Worm (Caenorhabditis elegans): ENCODE data around the gene C09H10.9.

C09H10.9 gene

DNA sequence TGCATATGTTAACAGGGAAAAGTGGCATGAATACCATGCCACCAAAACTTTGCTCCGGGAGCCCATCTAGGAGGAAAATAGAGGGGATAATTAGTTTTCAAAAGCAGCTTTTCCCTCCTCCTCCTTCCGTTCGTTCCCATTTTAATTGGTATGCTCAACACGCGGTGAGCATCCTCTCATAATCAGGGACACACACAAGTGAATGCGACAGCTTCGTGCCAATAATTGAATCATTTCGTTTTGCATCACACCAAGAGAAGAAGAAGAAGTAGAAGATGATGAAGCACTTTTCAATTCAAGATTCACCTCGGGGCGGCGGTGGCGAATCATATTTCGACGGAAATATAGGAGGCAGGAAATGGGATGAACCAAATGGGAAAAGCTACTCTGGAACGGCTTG is 16.1 kb upstream of the C09H10.9 start:
- TF ChIP-seq egl-27 (tag; optimal IDR thresholded peaks at IDR 0.05) = no peak
- TF ChIP-seq ceh-16 (tag; optimal IDR thresholded peaks at IDR 0.05) = no peak
- no peak for TF ChIP-seq lin-11 (tag; optimal IDR thresholded peaks at IDR 0.05)
- no peak for TF ChIP-seq lin-13 (GFP tag; optimal IDR thresholded peaks at IDR 0.05)
- no peak for TF ChIP-seq nhr-12 (tag; optimal IDR thresholded peaks at IDR 0.05)
- TF ChIP-seq unc-55 (GFP tag; optimal IDR thresholded peaks at IDR 0.05) = no peak
- no peak for TF ChIP-seq nhr-11 (tag; optimal IDR thresholded peaks at IDR 0.05)
- TF ChIP-seq lin-39 (tag; optimal IDR thresholded peaks at IDR 0.05) = no peak

DNA sequence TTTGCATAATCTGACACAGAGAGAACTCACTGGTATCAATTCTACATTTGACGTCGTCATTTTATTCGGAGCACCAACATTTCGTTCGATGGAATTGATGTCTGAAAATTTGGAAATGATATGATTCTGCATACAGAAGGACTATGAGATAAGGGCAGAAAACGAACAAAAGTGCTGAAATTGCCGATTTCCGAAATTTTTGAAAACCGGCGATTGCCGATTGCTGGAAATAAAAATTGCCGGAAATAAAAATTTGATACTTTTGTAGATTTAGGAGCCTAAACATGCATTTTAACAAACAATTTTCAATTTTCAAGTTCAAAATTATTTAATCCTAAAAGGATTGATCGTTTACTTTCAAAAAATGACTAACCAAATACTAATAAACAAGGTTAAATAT is 14.9 kb upstream of the C09H10.9 start, which contains the start of gene unc-53:
Gene unc-53 (minus strand): TSS at position 101 of the 400 bp plus-strand sequence.
- TF ChIP-seq mab-5 (tag; optimal IDR thresholded peaks at IDR 0.05) (no peak), nhr-12 (tag; optimal IDR thresholded peaks at IDR 0.05) (no peak), nhr-129 (tag; optimal IDR thresholded peaks at IDR 0.05) (no peak), lin-39 (tag; optimal IDR thresholded peaks at IDR 0.05) (no peak), alr-1 (tag; optimal IDR thresholded peaks at IDR 0.05) (no peak)

DNA sequence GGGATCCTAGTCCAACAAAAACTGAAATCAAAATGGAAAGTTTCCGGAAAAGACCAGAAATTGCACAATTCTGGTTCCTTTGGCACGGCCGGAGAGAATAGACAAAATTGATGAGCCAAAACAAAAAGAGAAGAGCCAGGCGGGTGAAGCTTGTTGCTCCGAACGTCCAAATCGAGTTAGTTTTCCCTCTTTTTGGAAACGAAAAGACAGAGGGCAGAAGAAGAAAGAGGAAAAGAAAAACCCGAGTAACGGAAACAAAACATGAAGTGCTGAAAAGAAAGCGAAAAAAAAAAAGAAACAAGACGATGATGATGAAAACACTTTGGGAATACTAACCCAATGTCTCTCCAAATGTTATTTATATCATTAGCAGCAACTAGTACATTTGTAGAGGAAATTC is 12.7 kb upstream of the C09H10.9 start:
- TF ChIP-seq peb-1 (tag; optimal IDR thresholded peaks at IDR 0.05) = no peak

DNA sequence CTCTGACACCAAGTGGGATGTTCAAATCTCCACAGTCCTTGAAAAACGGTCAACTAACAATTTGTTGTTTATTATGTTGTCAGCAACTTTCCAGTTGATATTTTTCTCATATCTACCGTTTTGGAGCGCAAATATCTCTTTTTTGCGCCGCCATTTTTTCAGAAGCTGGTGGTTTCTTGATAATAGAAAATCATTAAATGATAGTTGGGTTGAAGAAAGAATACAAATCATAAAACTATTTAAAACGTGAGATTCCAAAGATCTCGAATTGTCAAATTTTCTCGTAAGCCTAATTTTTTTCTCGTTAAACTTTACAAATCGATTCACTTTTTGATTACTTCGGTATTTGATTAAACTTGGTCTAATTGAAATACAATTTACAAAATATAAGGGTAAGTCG is 11.8 kb upstream of the C09H10.9 start, which contains the start of gene rpl-42:
Gene rpl-42 (plus strand): TSS at position 301 of the 400 bp plus-strand sequence.
- TF ChIP-seq mab-5 (tag; optimal IDR thresholded peaks at IDR 0.05) (no peak), ztf-1 (GFP tag; conservative IDR thresholded peaks at IDR 0.05) (no peak), lin-11 (tag; optimal IDR thresholded peaks at IDR 0.05) (no peak), sma-9 (GFP tag; optimal IDR thresholded peaks at IDR 0.05) (no peak), sma-9 (tag; optimal IDR thresholded peaks at IDR 0.05) (no peak), ztf-4 (tag; optimal IDR thresholded peaks at IDR 0.05) (no peak)

DNA sequence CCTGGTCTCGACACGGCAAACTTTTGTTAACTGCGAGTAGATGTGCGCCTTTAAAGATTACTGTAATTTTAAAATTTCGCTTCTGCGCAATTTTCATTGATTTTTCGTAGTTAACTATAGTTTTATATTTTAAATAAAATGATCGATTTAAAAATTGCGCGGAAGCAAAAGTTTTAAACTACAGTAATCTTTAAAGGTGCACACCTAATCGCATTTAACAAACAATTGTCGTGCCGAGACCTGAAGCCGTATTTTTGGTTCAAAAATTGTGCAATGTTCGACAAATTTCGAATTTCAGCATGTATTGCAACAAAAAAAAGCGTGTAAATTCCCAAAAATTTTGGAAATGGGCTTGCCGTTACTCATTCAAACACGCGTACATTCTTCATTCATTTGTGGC is 9.8 kb upstream of the C09H10.9 start:
- TF ChIP-seq ztf-4 (tag; optimal IDR thresholded peaks at IDR 0.05) = no peak
- no peak for TF ChIP-seq crh-2 (tag; optimal IDR thresholded peaks at IDR 0.05)
- TF ChIP-seq aly-2 (tag; optimal IDR thresholded peaks at IDR 0.05) = no peak
- no peak for TF ChIP-seq lin-11 (tag; optimal IDR thresholded peaks at IDR 0.05)
- no peak for TF ChIP-seq unc-55 (GFP tag; optimal IDR thresholded peaks at IDR 0.05)
- no peak for TF ChIP-seq lsy-2 (tag; optimal IDR thresholded peaks at IDR 0.05)
- TF ChIP-seq sma-9 (GFP tag; optimal IDR thresholded peaks at IDR 0.05) = no peak
- TF ChIP-seq sma-9 (tag; optimal IDR thresholded peaks at IDR 0.05) = no peak
- no peak for TF ChIP-seq peb-1 (tag; optimal IDR thresholded peaks at IDR 0.05)
- no peak for TF ChIP-seq nhr-23 (tag; optimal IDR thresholded peaks at IDR 0.05)
- no peak for TF ChIP-seq mab-5 (tag; optimal IDR thresholded peaks at IDR 0.05)
- no peak for TF ChIP-seq Y55F3AM.14 (GFP tag; optimal IDR thresholded peaks at IDR 0.05)
- TF ChIP-seq mbf-1 (tag; optimal IDR thresholded peaks at IDR 0.05) = no peak
- TF ChIP-seq skn-1 (tag; optimal IDR thresholded peaks at IDR 0.05) = no peak
- no peak for TF ChIP-seq elt-3 (tag; optimal IDR thresholded peaks at IDR 0.05)
- no peak for TF ChIP-seq sma-3 (GFP tag; optimal IDR thresholded peaks at IDR 0.05)
- TF ChIP-seq nhr-10 (tag; optimal IDR thresholded peaks at IDR 0.05) = no peak
- no peak for TF ChIP-seq alr-1 (tag; optimal IDR thresholded peaks at IDR 0.05)

DNA sequence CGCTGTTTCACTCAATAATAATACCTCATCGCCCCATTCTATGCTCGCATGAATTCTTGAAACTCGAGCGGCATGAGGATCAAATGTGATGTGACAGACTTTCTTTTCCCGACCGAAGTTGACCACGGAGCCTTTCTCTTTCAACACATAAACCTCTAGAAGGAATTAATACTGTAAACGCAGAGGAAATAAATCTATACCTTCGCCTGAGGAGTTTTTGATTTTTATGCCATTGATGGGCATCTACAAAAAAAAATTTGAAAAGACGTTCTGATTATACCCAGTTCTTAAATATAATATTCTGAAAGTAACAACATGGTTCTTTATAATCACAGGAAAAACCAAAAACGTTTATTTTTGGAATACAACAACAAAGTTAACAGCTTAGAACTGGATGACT is 8.0 kb upstream of the C09H10.9 start, which contains the start of gene nbs-1:
Gene nbs-1 (minus strand): TSS at position 246 of the 400 bp plus-strand sequence.
- no peak for TF ChIP-seq lin-11 (tag; optimal IDR thresholded peaks at IDR 0.05)
- TF ChIP-seq nhr-23 (tag; optimal IDR thresholded peaks at IDR 0.05) = no peak
- TF ChIP-seq zag-1 (tag; optimal IDR thresholded peaks at IDR 0.05) = no peak
- TF ChIP-seq sem-4 (tag; optimal IDR thresholded peaks at IDR 0.05) = no peak
- TF ChIP-seq ztf-11 (tag; optimal IDR thresholded peaks at IDR 0.05) = no peak
- TF ChIP-seq alr-1 (tag; optimal IDR thresholded peaks at IDR 0.05) = no peak
- TF ChIP-seq nhr-77 (tag; optimal IDR thresholded peaks at IDR 0.05) = no peak
- no peak for TF ChIP-seq egl-27 (tag; optimal IDR thresholded peaks at IDR 0.05)
- TF ChIP-seq ztf-4 (tag; optimal IDR thresholded peaks at IDR 0.05) = no peak
- no peak for TF ChIP-seq sma-3 (GFP tag; optimal IDR thresholded peaks at IDR 0.05)
- no peak for TF ChIP-seq ztf-1 (GFP tag; conservative IDR thresholded peaks at IDR 0.05)
- TF ChIP-seq dmd-4 (tag; optimal IDR thresholded peaks at IDR 0.05) = no peak
- TF ChIP-seq nhr-237 (tag; optimal IDR thresholded peaks at IDR 0.05) = no peak
- no peak for TF ChIP-seq gmeb-1 (tag; optimal IDR thresholded peaks at IDR 0.05)
- no peak for TF ChIP-seq R02D3.7 (tag; optimal IDR thresholded peaks at IDR 0.05)
- no peak for TF ChIP-seq nhr-6 (tag; optimal IDR thresholded peaks at IDR 0.05)
- no peak for TF ChIP-seq lsy-2 (tag; optimal IDR thresholded peaks at IDR 0.05)
- TF ChIP-seq ceh-16 (tag; optimal IDR thresholded peaks at IDR 0.05) = no peak
- no peak for TF ChIP-seq nhr-25 (tag; optimal IDR thresholded peaks at IDR 0.05)
- TF ChIP-seq unc-62 (GFP tag; optimal IDR thresholded peaks at IDR 0.05) = no peak
